Worm (Caenorhabditis elegans): ENCODE results near the gene rbm-39.

DNA sequence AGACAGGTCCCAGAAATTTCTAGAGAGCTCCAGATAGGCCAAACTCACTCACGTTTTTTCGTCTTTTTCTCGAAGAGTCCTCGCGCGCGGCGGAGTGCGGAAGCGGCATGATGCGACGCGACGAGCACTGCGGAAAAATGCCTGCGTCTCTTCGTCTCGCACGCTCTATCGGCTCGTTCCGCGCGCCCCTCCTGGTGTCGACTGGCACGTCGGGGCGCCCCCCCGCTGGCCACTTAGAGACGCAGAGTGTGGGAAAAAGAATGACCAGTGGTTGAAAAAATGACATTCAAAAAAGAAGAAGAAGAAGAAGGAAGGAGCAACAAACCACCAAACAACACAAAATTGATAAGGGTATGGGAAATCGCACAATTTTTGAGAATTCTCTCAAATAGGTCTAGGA is 55.0 kb downstream of the rbm-39 start, which contains the start of gene znf-782:
- TF ChIP-seq ztf-29 (GFP tag; IDR thresholded peaks at IDR 0.05) (no peak), med-1 (GFP tag; optimal IDR thresholded peaks at IDR 0.05; ENCODE audit: insufficient read depth) (no peak), klf-2 (GFP tag; conservative IDR thresholded peaks at IDR 0.05) (no peak), ztf-23 (GFP tag; IDR thresholded peaks at IDR 0.05) (0 out of 2 replicates have a peak, but pooled peaks have one; percentile 44), ref-1 (GFP tag; conservative IDR thresholded peaks at IDR 0.05) (no peak), T22C8.4 (GFP tag; IDR thresholded peaks at IDR 0.05) (no peak)

Data from whole organism, midembryonic.